Worm (Caenorhabditis elegans): ENCODE data around the gene cutl-1.
"Not testable (repeated sequence)": the region's sequence is repeated elsewhere in the genome, so short reads cannot be mapped to it uniquely, and the experiment has no call there.

The cutl-1 gene

DNA sequence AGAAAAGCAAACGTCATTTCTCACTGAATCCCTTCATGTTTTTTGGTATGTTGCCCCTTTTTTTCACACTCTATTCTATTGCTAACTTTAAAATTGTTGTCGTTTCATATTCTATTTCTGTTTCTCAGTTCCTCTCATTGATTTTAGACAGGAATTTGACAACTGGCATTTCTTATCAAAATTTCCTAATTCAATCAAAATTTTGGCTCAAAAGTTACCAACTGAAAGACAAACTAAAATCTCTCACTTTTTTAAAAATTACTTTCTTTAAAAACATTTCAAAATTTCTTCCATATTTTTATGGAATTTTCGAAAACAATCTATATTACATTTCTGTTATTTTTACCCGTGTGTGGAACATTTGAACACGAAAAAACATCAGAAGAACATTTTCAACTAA, 37.6 kb upstream of the cutl-1 start, which contains the start of gene Y2H9A.6:
TSS of gene Y2H9A.6 (plus strand) at position 301 of the 400 bp plus-strand sequence.
- TF ChIP-seq B0019.2 (GFP tag; conservative IDR thresholded peaks at IDR 0.05); rec-8 (tag; optimal IDR thresholded peaks at IDR 0.05); C17E4.6 (GFP tag; IDR thresholded peaks at IDR 0.05): not testable (repeated sequence)

DNA sequence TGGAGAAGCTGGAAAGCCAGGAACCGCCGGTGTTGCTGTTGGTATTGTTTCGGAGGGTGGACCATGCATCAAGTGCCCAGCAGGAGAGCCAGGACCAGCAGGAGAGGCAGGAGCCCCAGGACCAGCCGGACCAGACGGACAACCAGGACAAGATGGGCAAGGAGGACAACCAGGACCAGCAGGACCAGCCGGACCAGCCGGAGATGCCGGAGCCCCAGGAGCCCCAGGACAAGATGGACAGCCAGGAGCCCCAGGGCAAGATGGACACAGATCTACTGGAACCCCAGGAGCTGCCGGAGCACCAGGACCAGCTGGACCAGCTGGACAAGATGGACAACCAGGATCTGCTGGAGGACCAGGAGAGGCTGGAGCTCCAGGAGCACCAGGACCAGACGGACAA, 36.9 kb upstream of the cutl-1 start:
- TF ChIP-seq ztf-25 (GFP tag; IDR thresholded peaks at IDR 0.05) (0 out of 2 replicates have a peak, but pooled peaks have one; percentile 41), F57A8.1 (GFP tag; optimal IDR thresholded peaks at IDR 0.05) (no peak), F49E8.2 (tag; optimal IDR thresholded peaks at IDR 0.05; ENCODE audit: insufficient read depth) (no peak), egrh-3 (GFP tag; IDR thresholded peaks at IDR 0.05) (peak; percentile 94)

DNA sequence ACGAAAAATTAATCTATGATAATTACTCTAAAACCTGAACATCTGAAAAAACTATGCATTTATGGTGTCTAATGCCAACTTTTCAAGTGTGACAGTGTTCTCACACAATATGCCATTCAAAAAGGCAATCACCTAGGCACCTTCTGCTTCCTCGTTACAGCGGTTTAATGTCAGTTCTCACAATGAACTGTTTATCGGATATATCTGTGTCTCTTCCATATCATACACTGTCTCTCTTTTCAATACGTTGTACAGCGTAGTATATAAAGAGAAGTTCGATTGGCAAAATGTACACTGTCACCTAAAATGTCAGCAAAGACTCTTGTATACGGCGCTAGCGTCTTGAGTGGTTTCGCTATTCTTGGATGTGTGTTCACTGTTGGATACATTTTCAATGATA, 35.7 kb upstream of the cutl-1 start, which contains the start of gene col-162:
TSS of gene col-162 (plus strand) at position 301 of the 400 bp plus-strand sequence.
- no peak for TF ChIP-seq F57C9.4 (tag; optimal IDR thresholded peaks at IDR 0.05)
- TF ChIP-seq egl-18 (GFP tag; IDR thresholded peaks at IDR 0.05), result no peak
- TF ChIP-seq Y79H2A.3 (GFP tag; conservative IDR thresholded peaks at IDR 0.05), result no peak
- no peak for TF ChIP-seq aptf-2 (GFP tag; conservative IDR thresholded peaks at IDR 0.05)
- TF ChIP-seq snpc-4 (GFP tag; optimal IDR thresholded peaks at IDR 0.05), result no peak
- TF ChIP-seq snpc-4 (tag; optimal IDR thresholded peaks at IDR 0.05), result no peak
- TF ChIP-seq F49E8.2 (tag; optimal IDR thresholded peaks at IDR 0.05; ENCODE audit: insufficient read depth), result no peak
- no peak for TF ChIP-seq ceh-58 (GFP tag; IDR thresholded peaks at IDR 0.05)
- no peak for TF ChIP-seq lin-54 (GFP tag; optimal IDR thresholded peaks at IDR 0.05)
- no peak for TF ChIP-seq snpc-3.4 (tag; optimal IDR thresholded peaks at IDR 0.05)
- TF ChIP-seq hmg-20 (GFP tag; IDR thresholded peaks at IDR 0.05), result no peak
- no peak for TF ChIP-seq K12H6.12 (tag; optimal IDR thresholded peaks at IDR 0.05)

DNA sequence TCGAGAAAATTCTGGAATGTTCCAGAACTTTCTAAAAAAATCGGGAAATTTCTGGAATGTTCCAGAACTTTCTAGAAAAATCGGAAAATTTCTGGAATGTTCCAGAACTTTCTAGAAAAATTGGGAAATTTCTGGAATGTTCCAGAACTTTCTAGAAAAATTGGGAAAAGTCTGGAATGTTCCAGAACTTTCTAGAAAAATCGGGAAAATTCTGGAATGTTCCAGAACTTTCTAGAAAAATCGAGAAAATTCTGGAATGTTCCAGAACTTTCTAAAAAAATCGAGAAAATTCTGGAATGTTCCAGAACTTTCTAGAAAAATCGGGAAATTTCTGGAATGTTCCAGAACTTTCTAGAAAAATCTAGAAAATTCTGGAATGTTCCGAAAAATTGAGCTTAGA, 34.4 kb upstream of the cutl-1 start:
- peak; percentile 97 for TF ChIP-seq hsf-1 (GFP tag; IDR thresholded peaks at IDR 0.05)
- peak; percentile 91 for TF ChIP-seq dox-1 (GFP tag; IDR thresholded peaks at IDR 0.05)
- TF ChIP-seq D2030.7 (GFP tag; IDR thresholded peaks at IDR 0.05), result peak; percentile 37; the same call in 1 of the 2 replicates
- peak; percentile 61 for TF ChIP-seq ekl-4 (GFP tag; IDR thresholded peaks at IDR 0.05)
- peak; percentile 67 for TF ChIP-seq egrh-3 (GFP tag; IDR thresholded peaks at IDR 0.05)

DNA sequence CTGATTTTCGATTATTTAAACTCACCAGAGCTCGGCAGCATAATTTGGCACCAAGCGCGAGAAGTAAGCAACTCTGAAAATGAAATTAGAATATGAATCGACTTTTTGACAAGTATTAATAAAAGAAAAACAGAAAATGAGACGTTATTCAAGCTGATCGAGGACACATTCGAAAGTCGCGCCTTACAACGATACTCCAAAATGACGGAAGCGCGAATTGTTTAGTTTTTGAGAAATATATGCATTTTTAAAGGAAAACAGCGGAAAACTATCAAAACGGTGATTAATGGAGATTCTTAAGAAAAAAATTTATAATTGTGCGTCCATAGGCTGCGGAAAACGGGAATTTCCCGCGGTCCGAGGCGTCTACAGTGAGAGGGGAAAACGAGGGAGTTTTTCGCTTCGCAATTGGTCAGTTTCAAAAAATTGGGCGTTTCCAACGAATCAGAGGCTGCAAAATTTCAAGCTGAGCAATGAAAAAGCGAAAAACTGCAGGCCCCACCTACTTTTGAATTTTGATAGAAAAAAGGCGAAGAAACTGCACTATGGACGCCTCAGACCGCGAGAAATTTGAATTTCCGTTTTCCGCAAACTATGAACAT, 31.7 kb upstream of the cutl-1 start, which contains the start of gene mes-4:
TSS of gene mes-4 (minus strand) at position 73 of the 602 bp plus-strand sequence.
- no peak for TF ChIP-seq ceh-79 (tag; optimal IDR thresholded peaks at IDR 0.05)
- TF ChIP-seq nfyb-1 (GFP tag; IDR thresholded peaks at IDR 0.05), result peak; percentile 83
- TF ChIP-seq attf-3 (GFP tag; conservative IDR thresholded peaks at IDR 0.05), result peak; percentile 78
- TF ChIP-seq F52B5.7 (tag; optimal IDR thresholded peaks at IDR 0.05), result no peak
- no peak for TF ChIP-seq hlh-26 (GFP tag; conservative IDR thresholded peaks at IDR 0.05)
- no peak for TF ChIP-seq B0035.1 (tag; optimal IDR thresholded peaks at IDR 0.05)
- TF ChIP-seq Y53G8AR.9 (GFP tag; conservative IDR thresholded peaks at IDR 0.05), result no peak
- no peak for TF ChIP-seq nhr-80 (tag; optimal IDR thresholded peaks at IDR 0.05)
